Worm (Caenorhabditis elegans) whole organism, late embryonic: ENCODE measurements around the gene dhs-31.

Experiments used
- C08G9.2 ChIP-seq: sonication (generic microtip); optimal IDR thresholded peaks from 2 replicates; lab custom pipeline; 2016; ENCODE audit warnings: mild to moderate bottlenecking, missing genetic modification characterization, moderate library complexity, missing compliant biosample characterization
- F13H6.1 ChIP-seq: sonication (generic microtip); optimal IDR thresholded peaks from 2 replicates; lab custom pipeline; 2016; ENCODE audit warnings: missing genetic modification characterization, missing compliant biosample characterization
- K02D7.2 ChIP-seq: sonication (generic microtip); optimal IDR thresholded peaks from 2 replicates; lab custom pipeline; 2017; ENCODE audit warnings: mild to moderate bottlenecking, missing genetic modification characterization, missing compliant biosample characterization
- T23F11.4 ChIP-seq: fragments of 200-800 bp; sonication (Bioruptor generic); optimal IDR thresholded peaks from 2 replicates; lab custom pipeline; 2018; ENCODE audit warnings: mild to moderate bottlenecking, missing genetic modification characterization, missing compliant biosample characterization
- Y22D7AL.16 ChIP-seq: sonication (generic microtip); optimal IDR thresholded peaks from 2 replicates; lab custom pipeline; 2016; ENCODE audit warnings: missing genetic modification characterization, missing compliant biosample characterization
- ama-1 ChIP-seq: fragments of 150-350 bp; optimal IDR thresholded peaks from 2 replicates; lab custom pipeline; 2014
- ceh-18 ChIP-seq: sonication (generic microtip); optimal IDR thresholded peaks from 2 replicates; lab custom pipeline; 2016; ENCODE audit warnings: missing genetic modification characterization, missing compliant biosample characterization
- ceh-2 ChIP-seq: sonication (generic microtip); optimal IDR thresholded peaks from 2 replicates; lab custom pipeline; 2016; ENCODE audit warnings: missing genotype, missing genetic modification characterization, missing compliant biosample characterization
- ceh-22 ChIP-seq: sonication (generic microtip); optimal IDR thresholded peaks from 2 replicates; lab custom pipeline; 2017; ENCODE audit warnings: missing biosample characterization, missing genetic modification characterization
- ceh-31 ChIP-seq: sonication (generic microtip); optimal IDR thresholded peaks from 2 replicates; lab custom pipeline; 2016; ENCODE audit warnings: missing genetic modification characterization, missing compliant biosample characterization
- ceh-34 ChIP-seq: sonication (generic microtip); optimal IDR thresholded peaks from 2 replicates; lab custom pipeline; 2016; ENCODE audit warnings: mild to moderate bottlenecking, missing genetic modification characterization, missing compliant biosample characterization
- ceh-48 ChIP-seq: sonication (generic microtip); optimal IDR thresholded peaks from 2 replicates; lab custom pipeline; 2016; ENCODE audit warnings: missing genetic modification characterization, inconsistent platforms, missing compliant biosample characterization
- dmd-4 ChIP-seq: sonication (generic microtip); optimal IDR thresholded peaks from 2 replicates; lab custom pipeline; 2016; ENCODE audit warnings: borderline replicate concordance, missing genetic modification characterization, missing compliant biosample characterization
- dve-1 ChIP-seq: sonication (generic microtip); optimal IDR thresholded peaks from 2 replicates; lab custom pipeline; 2017; ENCODE audit warnings: antibody characterized with exemption, mild to moderate bottlenecking, missing genetic modification characterization, missing compliant biosample characterization
- elt-2 ChIP-seq: sonication (generic microtip); optimal IDR thresholded peaks from 2 replicates; lab custom pipeline; 2016; ENCODE audit warnings: missing genetic modification reagents, missing genetic modification characterization, missing compliant biosample characterization
- elt-4 ChIP-seq: sonication (generic microtip); optimal IDR thresholded peaks from 2 replicates; lab custom pipeline; 2016; ENCODE audit warnings: missing genetic modification characterization, missing compliant biosample characterization
- eyg-1 ChIP-seq: sonication (generic microtip); optimal IDR thresholded peaks from 2 replicates; lab custom pipeline; 2016; ENCODE audit warnings: missing genotype, missing genetic modification characterization, missing compliant biosample characterization
- fkh-10 ChIP-seq: fragments of 150-350 bp; optimal IDR thresholded peaks from 2 replicates; lab custom pipeline; 2014; ENCODE audit warnings: missing biosample characterization, missing genetic modification reagents, missing genetic modification characterization
- gmeb-2 ChIP-seq: sonication (generic microtip); optimal IDR thresholded peaks from 2 replicates; lab custom pipeline; 2016; ENCODE audit warnings: missing genetic modification characterization, inconsistent platforms, missing compliant biosample characterization
- hlh-15 ChIP-seq: sonication (generic microtip); optimal IDR thresholded peaks from 2 replicates; lab custom pipeline; 2016; ENCODE audit warnings: missing genetic modification characterization, missing compliant biosample characterization
- hlh-30 ChIP-seq: sonication (generic microtip); optimal IDR thresholded peaks from 2 replicates; lab custom pipeline; 2017; ENCODE audit warnings: antibody characterized with exemption, missing genetic modification characterization, missing compliant biosample characterization; ENCODE audit not compliant: insufficient read depth
- hlh-8 ChIP-seq: sonication (generic microtip); optimal IDR thresholded peaks from 2 replicates; lab custom pipeline; 2016; ENCODE audit warnings: missing genotype, missing genetic modification characterization, missing compliant biosample characterization
- lin-11 ChIP-seq: fragments of 200-800 bp; sonication (Bioruptor generic); optimal IDR thresholded peaks from 2 replicates; lab custom pipeline; 2018; ENCODE audit warnings: mild to moderate bottlenecking, missing genetic modification characterization, missing compliant biosample characterization
- madf-2 ChIP-seq: sonication (generic microtip); optimal IDR thresholded peaks from 2 replicates; lab custom pipeline; 2017; ENCODE audit warnings: missing genetic modification characterization, missing compliant biosample characterization
- nhr-11 ChIP-seq: fragments of 150-350 bp; optimal IDR thresholded peaks from 2 replicates; lab custom pipeline; 2014; ENCODE audit warnings: missing biosample characterization, missing genetic modification characterization
- odd-2 ChIP-seq: sonication (generic microtip); optimal IDR thresholded peaks from 2 replicates; lab custom pipeline; 2017; ENCODE audit warnings: antibody characterized with exemption, mild to moderate bottlenecking, missing genetic modification characterization, missing compliant biosample characterization
- pag-3 ChIP-seq: sonication (generic microtip); optimal IDR thresholded peaks from 2 replicates; lab custom pipeline; 2016; ENCODE audit warnings: missing compliant biosample characterization, missing genetic modification characterization, borderline replicate concordance
- pat-9 ChIP-seq: fragments of 200-800 bp; sonication (Bioruptor generic); optimal IDR thresholded peaks from 2 replicates; lab custom pipeline; 2018; ENCODE audit warnings: mild to moderate bottlenecking, missing genetic modification characterization, moderate library complexity, missing compliant biosample characterization
- pax-1 ChIP-seq: fragments of 150-350 bp; optimal IDR thresholded peaks from 2 replicates; lab custom pipeline; 2014; ENCODE audit warnings: missing biosample characterization, missing genetic modification characterization
- pha-2 ChIP-seq: sonication (generic microtip); optimal IDR thresholded peaks from 2 replicates; lab custom pipeline; 2017; ENCODE audit warnings: mild to moderate bottlenecking, missing genetic modification characterization, missing compliant biosample characterization
- pqm-1 ChIP-seq: sonication (generic microtip); optimal IDR thresholded peaks from 2 replicates; lab custom pipeline; 2016; ENCODE audit warnings: missing genetic modification characterization, missing compliant biosample characterization
- syd-9 ChIP-seq: sonication (generic microtip); optimal IDR thresholded peaks from 2 replicates; lab custom pipeline; 2016; ENCODE audit warnings: mild to moderate bottlenecking, missing genetic modification characterization, moderate library complexity, missing compliant biosample characterization
- ttx-3 ChIP-seq: sonication (generic microtip); optimal IDR thresholded peaks from 2 replicates; lab custom pipeline; 2016; ENCODE audit warnings: missing genetic modification reagents, missing genetic modification characterization, missing compliant biosample characterization
- unc-3 ChIP-seq, 2 experiments: fragments of 200-800 bp in 1 of 2; sonication (Bioruptor generic) in 1 of 2; sonication (generic microtip) in 1 of 2; conservative IDR thresholded peaks in 1 of 2; optimal IDR thresholded peaks in 1 of 2; 2 replicates each; pipeline versions ENCODE4 v1.3.6 to Lab custom; 2016 to 2022; ENCODE audit warnings: missing compliant biosample characterization in 2 of 2, missing genetic modification characterization in 2 of 2, missing genetic modification reagents in 1 of 2
- unc-42 ChIP-seq: sonication (generic microtip); optimal IDR thresholded peaks from 2 replicates; lab custom pipeline; 2016; ENCODE audit warnings: missing genotype, missing genetic modification characterization, missing compliant biosample characterization
- unc-55 ChIP-seq: sonication (generic microtip); optimal IDR thresholded peaks from 2 replicates; lab custom pipeline; 2017; ENCODE audit warnings: missing biosample characterization, missing genetic modification reagents, missing genetic modification characterization
- ztf-16 ChIP-seq: sonication (generic microtip); optimal IDR thresholded peaks from 2 replicates; lab custom pipeline; 2017; ENCODE audit warnings: missing genetic modification characterization, missing compliant biosample characterization

dhs-31 gene

ce11 chrIV:10059175-10059574 lies 18.5 kb upstream of the dhs-31 start:
- TF ChIP-seq ztf-16 (tag; lab: Kevin White, UChicago) (no peak), elt-2 (tag; lab: Kevin White, UChicago) (peak; percentile 91)
- TF ChIP-seq, all 69 proteins: peak for 1

ce11 chrIV:10056138-10056537 lies 15.4 kb upstream of the dhs-31 start, which contains the start of gene T04B2.7:
T04B2.7 (minus strand) TSS chrIV:10056238.
- no peak for TF ChIP-seq ceh-18 (tag; lab: Kevin White, UChicago)
- no peak for TF ChIP-seq odd-2
- TF ChIP-seq lin-11 (tag; lab: Kevin White, UChicago), result no peak
- no peak for TF ChIP-seq ceh-2 (tag; lab: Kevin White, UChicago)
- no peak for TF ChIP-seq fkh-10
- no peak for TF ChIP-seq Y22D7AL.16 (tag; lab: Kevin White, UChicago)

- TF ChIP-seq ceh-31 (tag; lab: Kevin White, UChicago) (no peak), dmd-4 (no peak), pqm-1 (tag; lab: Kevin White, UChicago) (no peak), syd-9 (tag; lab: Kevin White, UChicago) (no peak), hlh-8 (no peak), hlh-30 (tag; lab: Kevin White, UChicago) (no peak), hlh-15 (no peak), madf-2 (tag; lab: Kevin White, UChicago) (no peak), unc-42 (no peak), ceh-22 (tag; lab: Kevin White, UChicago) (no peak), ceh-48 (tag; lab: Kevin White, UChicago) (no peak), ttx-3 (tag; lab: Kevin White, UChicago) (no peak), pag-3 (tag; lab: Kevin White, UChicago) (no peak)
- TF ChIP-seq, all 69 proteins: peak for 0
Observed at ce11 chrIV:10053550-10053949, 12.8 kb upstream of the dhs-31 start, which contains the start of gene srv-12. srv-12 (minus strand) TSS chrIV:10053650.

- TF ChIP-seq ama-1 (lab: Kevin White, UChicago) (no peak), C08G9.2 (no peak), elt-4 (tag; lab: Kevin White, UChicago) (no peak), dve-1 (tag; lab: Kevin White, UChicago) (no peak), nhr-11 (no peak), unc-55 (GFP tag; lab: Kevin White, UChicago) (no peak), T23F11.4 (no peak), eyg-1 (tag; lab: Kevin White, UChicago) (no peak), pax-1 (tag; lab: Kevin White, UChicago) (no peak), K02D7.2 (tag; lab: Kevin White, UChicago) (no peak), pat-9 (tag; lab: Kevin White, UChicago) (no peak), ceh-18 (tag; lab: Kevin White, UChicago) (no peak), unc-3 (GFP tag; conservative IDR thresholded peaks at IDR 0.05; lab: Robert Waterston, UW) (no peak), unc-3 (tag; optimal IDR thresholded peaks at IDR 0.05; lab: Kevin White, UChicago) (no peak), ceh-34 (no peak), ceh-2 (tag; lab: Kevin White, UChicago) (no peak), gmeb-2 (no peak), lin-11 (tag; lab: Kevin White, UChicago) (no peak), ztf-16 (tag; lab: Kevin White, UChicago) (no peak), pha-2 (tag; lab: Kevin White, UChicago) (no peak), F13H6.1 (tag; lab: Kevin White, UChicago) (no peak)
- TF ChIP-seq, all 69 proteins: peak for 0
Observed at ce11 chrIV:10051088-10051487, 10.4 kb upstream of the dhs-31 start, which contains the start of gene T04B2.8. T04B2.8 (minus strand) TSS chrIV:10051188.
